Fruit fly (Drosophila melanogaster): Measurements from ENCODE around the gene CG14034.

CG14034 gene

dm6 chr2L:5224724-5225319, 8.5 kb upstream of the CG14034 start:
- TF ChIP-seq fru (GFP tag; optimal IDR thresholded peaks at IDR 0.05) (no peak), OdsH (GFP tag; optimal IDR thresholded peaks at IDR 0.05) (no peak), Myc (optimal IDR thresholded peaks at IDR 0.05) (no peak), Mio (GFP tag; optimal IDR thresholded peaks at IDR 0.05) (no peak), pan (optimal IDR thresholded peaks at IDR 0.05) (no peak), Hnf4 (GFP tag; optimal IDR thresholded peaks at IDR 0.05) (no peak), psq (GFP tag; optimal IDR thresholded peaks at IDR 0.05) (no peak), Dfd (GFP tag; optimal IDR thresholded peaks at IDR 0.05) (no peak), CG9705 (GFP tag; optimal IDR thresholded peaks at IDR 0.05) (no peak), woc (GFP tag; optimal IDR thresholded peaks at IDR 0.05) (no peak)

dm6 chr2L:5223317-5223716, 7.0 kb upstream of the CG14034 start:
- TF ChIP-seq ey (GFP tag; optimal IDR thresholded peaks at IDR 0.05) (no peak), Dif (GFP tag; optimal IDR thresholded peaks at IDR 0.05; ENCODE audit: partially characterized antibody) (no peak), lola (GFP tag; optimal IDR thresholded peaks at IDR 0.05) (no peak), Myc (optimal IDR thresholded peaks at IDR 0.05) (peak; percentile 35)

dm6 chr2L:5214981-5215380, 1.4 kb downstream of the CG14034 start, which contains the start of gene CG7742:
TSS of gene CG7742 (minus strand) at chr2L:5215081.
- no peak for TF ChIP-seq N (GFP tag; optimal IDR thresholded peaks at IDR 0.05)

dm6 chr2L:5210946-5211345, 5.4 kb downstream of the CG14034 start:
- no peak for TF ChIP-seq sv (GFP tag; optimal IDR thresholded peaks at IDR 0.05)

dm6 chr2L:5210145-5210504, 6.2 kb downstream of the CG14034 start, which contains the start of gene Cyp28d1:
TSS of gene Cyp28d1 (plus strand) at chr2L:5210460.
- no peak for TF ChIP-seq lola (GFP tag; optimal IDR thresholded peaks at IDR 0.05)
- no peak for TF ChIP-seq ey (GFP tag; optimal IDR thresholded peaks at IDR 0.05)
- no peak for TF ChIP-seq fru (GFP tag; optimal IDR thresholded peaks at IDR 0.05)
- TF ChIP-seq rgr (GFP tag; optimal IDR thresholded peaks at IDR 0.05) = no peak
- no peak for TF ChIP-seq usp (GFP tag; optimal IDR thresholded peaks at IDR 0.05)
- TF ChIP-seq sage (GFP tag; optimal IDR thresholded peaks at IDR 0.05) = no peak
- TF ChIP-seq Hr78 (GFP tag; optimal IDR thresholded peaks at IDR 0.05) = no peak
- TF ChIP-seq Dif (GFP tag; optimal IDR thresholded peaks at IDR 0.05; ENCODE audit: partially characterized antibody) = no peak
- TF ChIP-seq br (GFP tag; optimal IDR thresholded peaks at IDR 0.05) = no peak
- no peak for TF ChIP-seq tai (GFP tag; optimal IDR thresholded peaks at IDR 0.05)
- TF ChIP-seq jim (GFP tag; optimal IDR thresholded peaks at IDR 0.05) = no peak
- TF ChIP-seq pan (optimal IDR thresholded peaks at IDR 0.05) = no peak
- TF ChIP-seq HLH106 (tag; optimal IDR thresholded peaks at IDR 0.05) = no peak
- TF ChIP-seq dsf (GFP tag; optimal IDR thresholded peaks at IDR 0.05; ENCODE audit: borderline replicate concordance) = no peak
- no peak for TF ChIP-seq brk (GFP tag; optimal IDR thresholded peaks at IDR 0.05)
- TF ChIP-seq GATAd (GFP tag; optimal IDR thresholded peaks at IDR 0.05) = no peak
- TF ChIP-seq foxo (GFP tag; optimal IDR thresholded peaks at IDR 0.05) = no peak
- no peak for TF ChIP-seq Hr83 (GFP tag; optimal IDR thresholded peaks at IDR 0.05; ENCODE audit: poor library complexity, severe bottlenecking)
- no peak for TF ChIP-seq CrebA (GFP tag; optimal IDR thresholded peaks at IDR 0.05; ENCODE audit: borderline replicate concordance)
- TF ChIP-seq Abd-B (GFP tag; optimal IDR thresholded peaks at IDR 0.05) = no peak

- no peak for TF ChIP-seq pan (optimal IDR thresholded peaks at IDR 0.05)
- no peak for TF ChIP-seq Dif (GFP tag; optimal IDR thresholded peaks at IDR 0.05; ENCODE audit: partially characterized antibody)
- peak; percentile 47 for TF ChIP-seq Rel (GFP tag; optimal IDR thresholded peaks at IDR 0.05)
- no peak for TF ChIP-seq Rel (tag; optimal IDR thresholded peaks at IDR 0.05)
- no peak for TF ChIP-seq Hnf4 (GFP tag; optimal IDR thresholded peaks at IDR 0.05)
- no peak for TF ChIP-seq Dfd (GFP tag; optimal IDR thresholded peaks at IDR 0.05)
- peak; percentile 9 for TF ChIP-seq fru (GFP tag; optimal IDR thresholded peaks at IDR 0.05)
- no peak for TF ChIP-seq br (GFP tag; optimal IDR thresholded peaks at IDR 0.05)
- peak; percentile 5 for TF ChIP-seq Vsx2 (GFP tag; optimal IDR thresholded peaks at IDR 0.05; ENCODE audit: partially characterized antibody)
- TF ChIP-seq CrebA (GFP tag; optimal IDR thresholded peaks at IDR 0.05; ENCODE audit: borderline replicate concordance) = peak; percentile 19
- TF ChIP-seq sage (GFP tag; optimal IDR thresholded peaks at IDR 0.05) = peak; percentile 78
- peak; percentile 16 for TF ChIP-seq Jra (GFP tag; optimal IDR thresholded peaks at IDR 0.05)
- no peak for TF ChIP-seq CG9705 (GFP tag; optimal IDR thresholded peaks at IDR 0.05)
These were observed 6.8 kb downstream of the CG14034 start for dm6 chr2L:5209244-5210144.

Data from whole organism, wandering third instar larva.